Fruit fly (Drosophila melanogaster) Kc167 (cell line): ENCODE data around the gene cnc.

Source experiments
- Myc ChIP-seq: fragments of >200 bp; optimal IDR thresholded peaks from 2 replicates; lab custom pipeline; 2017; ENCODE audit warnings: missing external identifiers
- Sin3A ChIP-seq: fragments of >200 bp; optimal IDR thresholded peaks from 2 replicates; lab custom pipeline; 2018; ENCODE audit warnings: missing external identifiers
- h ChIP-seq: fragments of >200 bp; optimal IDR thresholded peaks from 3 replicates; lab custom pipeline; 2018; ENCODE audit warnings: missing external identifiers
- insv ChIP-seq: fragments of >200 bp; optimal IDR thresholded peaks from 3 replicates; lab custom pipeline; 2018; ENCODE audit warnings: missing external identifiers
- psq ChIP-seq: fragments of >200 bp; optimal IDR thresholded peaks from 2 replicates; lab custom pipeline; 2017; ENCODE audit warnings: missing external identifiers
- ttk ChIP-seq: sonication (Bioruptor generic); optimal IDR thresholded peaks from 2 replicates; lab custom pipeline; 2017; ENCODE audit warnings: missing external identifiers

Gene cnc

DNA sequence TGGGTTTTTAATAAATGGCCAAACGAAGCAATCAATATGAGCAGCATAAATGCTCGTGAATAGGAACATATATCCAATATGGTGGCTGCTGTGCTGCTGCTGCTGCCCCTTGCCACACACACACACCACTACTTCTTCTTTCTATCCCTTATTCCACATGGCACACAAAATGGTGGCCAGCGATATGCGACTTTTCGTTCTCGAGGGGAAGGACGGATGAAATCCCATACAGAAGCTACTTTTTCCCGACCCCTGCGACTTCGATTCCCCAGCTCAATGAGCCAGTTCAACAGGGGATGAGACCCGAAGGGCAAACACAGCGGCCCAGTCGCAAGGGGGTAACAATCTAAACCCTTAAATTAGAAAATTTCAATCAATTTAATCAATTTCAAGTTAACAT, 19.3 kb downstream of the cnc start:
- TF ChIP-seq Sin3A (no peak), ttk (no peak), Myc (lab: Kevin White, UChicago) (no peak), h (lab: Kevin White, UChicago) (no peak), psq (no peak), insv (lab: Kevin White, UChicago) (no peak)

DNA sequence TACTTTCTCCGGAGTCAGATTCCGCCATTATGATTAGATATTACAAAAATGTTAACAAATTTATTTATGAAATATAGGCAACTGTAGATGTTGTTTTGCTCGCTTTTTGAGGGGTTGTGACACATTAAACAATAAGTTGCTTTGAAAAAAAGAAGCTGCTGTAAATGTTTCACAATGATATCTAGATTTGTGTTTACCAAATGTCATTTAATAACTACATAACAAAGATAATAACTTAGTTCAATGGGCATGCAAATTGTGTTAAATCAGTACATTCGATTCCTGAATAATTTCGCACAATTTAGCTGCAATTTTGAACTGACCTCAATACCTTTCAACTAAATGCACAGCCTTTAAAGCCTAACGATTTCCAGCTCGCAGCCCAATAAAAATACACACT, 22.6 kb downstream of the cnc start, which contains the start of gene fzo:
TSS of gene fzo (minus strand) at position 101 of the 400 bp plus-strand sequence.
- TF ChIP-seq h (lab: Kevin White, UChicago) (no peak), psq (no peak), Sin3A (no peak), Myc (lab: Kevin White, UChicago) (no peak), insv (lab: Kevin White, UChicago) (no peak), ttk (no peak)

DNA sequence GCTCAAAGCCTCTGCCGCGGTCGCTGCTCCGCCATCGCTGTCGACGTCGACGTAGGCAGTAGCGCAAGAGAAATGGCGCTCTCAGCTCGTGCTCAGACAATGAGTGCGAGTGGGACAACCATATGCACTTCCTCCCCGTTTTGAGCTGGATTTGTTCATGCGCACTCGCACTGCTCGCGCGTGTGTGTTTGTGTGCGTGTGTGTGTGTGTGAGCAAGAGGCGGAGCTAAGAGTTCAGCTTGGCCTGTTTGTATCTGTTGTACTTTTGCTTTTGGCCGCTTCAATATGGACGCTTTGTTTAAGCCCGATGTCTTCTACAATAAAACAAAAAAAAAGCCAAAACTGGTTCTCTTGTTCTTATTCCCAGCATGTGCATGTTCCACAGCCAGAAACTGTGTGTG, 25.4 kb downstream of the cnc start:
- no peak for TF ChIP-seq Myc (lab: Kevin White, UChicago)
- TF ChIP-seq psq: no peak
- TF ChIP-seq h (lab: Kevin White, UChicago): no peak
- TF ChIP-seq insv (lab: Kevin White, UChicago): no peak
- TF ChIP-seq Sin3A: no peak
- TF ChIP-seq ttk: no peak

DNA sequence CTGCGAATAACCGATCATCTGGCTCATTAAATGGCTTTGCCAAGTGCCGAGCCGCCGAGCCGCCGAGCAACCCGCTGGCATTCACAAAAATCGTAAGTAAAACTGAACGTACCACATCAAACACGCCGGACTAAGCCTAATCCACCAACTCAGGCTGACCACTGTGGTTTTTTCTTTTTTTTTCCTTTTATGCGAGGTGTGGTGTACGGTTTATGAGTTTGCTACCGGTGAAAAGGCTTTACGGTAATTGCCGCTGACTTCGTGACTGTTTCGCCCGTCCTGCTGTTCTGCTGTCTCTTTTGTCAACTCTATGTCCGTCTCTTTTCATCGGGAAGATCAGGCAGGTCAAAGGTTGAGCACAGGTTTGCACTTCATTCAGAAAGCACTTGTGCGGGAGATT, 30.8 kb downstream of the cnc start:
- TF ChIP-seq Sin3A: no peak
- no peak for TF ChIP-seq Myc (lab: Kevin White, UChicago)
- no peak for TF ChIP-seq h (lab: Kevin White, UChicago)
- no peak for TF ChIP-seq psq
- no peak for TF ChIP-seq ttk
- TF ChIP-seq insv (lab: Kevin White, UChicago): no peak

DNA sequence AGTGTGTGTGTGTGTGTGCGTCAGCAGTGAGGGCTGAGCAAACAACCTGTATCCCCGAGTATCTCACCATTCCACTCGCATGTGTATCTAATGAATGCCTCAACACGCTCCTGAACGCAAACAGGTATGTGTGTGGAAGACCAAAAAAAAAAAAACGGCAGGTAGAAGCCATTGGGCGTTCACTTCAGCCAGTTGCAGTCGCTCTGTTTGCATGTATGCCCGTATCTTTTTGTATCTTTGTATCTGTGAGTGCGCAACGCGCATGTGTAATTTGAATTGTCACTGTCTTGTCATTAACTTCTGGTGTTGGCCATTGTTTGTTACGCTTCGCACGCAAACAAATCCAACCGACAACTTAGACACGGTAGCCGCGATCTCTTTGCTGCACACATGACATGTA, 33.1 kb downstream of the cnc start:
- TF ChIP-seq Myc (lab: Kevin White, UChicago) (no peak), insv (lab: Kevin White, UChicago) (no peak), h (lab: Kevin White, UChicago) (no peak)

DNA sequence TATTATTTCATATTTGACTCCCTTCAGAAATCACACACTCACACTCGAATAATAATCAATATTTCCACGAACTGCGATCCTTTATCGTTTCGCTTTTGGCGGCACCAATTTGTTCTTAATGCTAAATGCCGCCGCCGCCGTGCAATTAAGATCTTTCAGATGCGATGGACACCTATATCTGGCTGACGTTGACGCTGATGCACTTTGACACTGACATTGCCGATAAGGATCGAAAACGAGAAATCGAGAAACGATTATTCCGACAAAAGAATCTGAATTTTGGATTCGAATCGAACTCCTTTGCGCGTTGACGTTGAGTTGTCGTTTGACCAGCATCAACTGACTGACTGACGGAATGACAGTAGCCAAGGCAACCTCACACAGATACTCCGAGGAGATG, 33.5 kb downstream of the cnc start:
- TF ChIP-seq ttk (no peak), Sin3A (no peak), h (lab: Kevin White, UChicago) (no peak), insv (lab: Kevin White, UChicago) (no peak), Myc (lab: Kevin White, UChicago) (no peak), psq (no peak)

DNA sequence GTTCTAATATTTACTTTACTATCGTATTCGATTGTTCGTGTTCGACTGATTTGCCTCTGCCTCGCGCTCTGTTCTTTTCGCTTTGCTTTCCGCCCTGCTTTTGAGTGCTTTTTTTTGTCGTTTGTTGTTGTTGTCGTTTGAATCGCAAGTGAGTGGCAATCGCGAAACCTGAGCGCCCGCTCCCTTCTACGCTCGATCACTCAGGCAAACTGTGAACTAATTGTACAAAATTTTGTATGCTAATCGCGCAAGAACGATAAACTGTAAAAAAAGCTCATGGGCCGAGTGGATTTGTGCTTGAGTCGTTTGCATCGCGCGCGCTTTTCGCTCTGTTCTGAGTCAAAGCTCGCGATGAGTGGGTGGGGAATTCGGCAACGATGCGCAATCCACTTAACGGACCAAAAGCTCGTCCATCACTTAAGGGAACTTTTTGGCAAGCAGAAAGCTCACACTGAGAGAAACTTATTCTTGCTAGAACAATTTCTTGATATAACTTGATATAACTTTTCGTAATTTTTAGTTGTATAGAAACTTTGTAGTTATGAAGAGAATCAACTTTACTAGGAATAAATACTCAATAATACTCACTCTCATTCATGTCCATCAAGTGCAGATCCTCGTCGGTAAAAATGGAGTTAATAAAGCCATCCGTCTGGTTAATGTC, 35.3 kb downstream of the cnc start:
- TF ChIP-seq h (lab: Kevin White, UChicago) (no peak), Myc (lab: Kevin White, UChicago) (no peak), ttk (no peak), psq (no peak), insv (lab: Kevin White, UChicago) (no peak), Sin3A (no peak)

DNA sequence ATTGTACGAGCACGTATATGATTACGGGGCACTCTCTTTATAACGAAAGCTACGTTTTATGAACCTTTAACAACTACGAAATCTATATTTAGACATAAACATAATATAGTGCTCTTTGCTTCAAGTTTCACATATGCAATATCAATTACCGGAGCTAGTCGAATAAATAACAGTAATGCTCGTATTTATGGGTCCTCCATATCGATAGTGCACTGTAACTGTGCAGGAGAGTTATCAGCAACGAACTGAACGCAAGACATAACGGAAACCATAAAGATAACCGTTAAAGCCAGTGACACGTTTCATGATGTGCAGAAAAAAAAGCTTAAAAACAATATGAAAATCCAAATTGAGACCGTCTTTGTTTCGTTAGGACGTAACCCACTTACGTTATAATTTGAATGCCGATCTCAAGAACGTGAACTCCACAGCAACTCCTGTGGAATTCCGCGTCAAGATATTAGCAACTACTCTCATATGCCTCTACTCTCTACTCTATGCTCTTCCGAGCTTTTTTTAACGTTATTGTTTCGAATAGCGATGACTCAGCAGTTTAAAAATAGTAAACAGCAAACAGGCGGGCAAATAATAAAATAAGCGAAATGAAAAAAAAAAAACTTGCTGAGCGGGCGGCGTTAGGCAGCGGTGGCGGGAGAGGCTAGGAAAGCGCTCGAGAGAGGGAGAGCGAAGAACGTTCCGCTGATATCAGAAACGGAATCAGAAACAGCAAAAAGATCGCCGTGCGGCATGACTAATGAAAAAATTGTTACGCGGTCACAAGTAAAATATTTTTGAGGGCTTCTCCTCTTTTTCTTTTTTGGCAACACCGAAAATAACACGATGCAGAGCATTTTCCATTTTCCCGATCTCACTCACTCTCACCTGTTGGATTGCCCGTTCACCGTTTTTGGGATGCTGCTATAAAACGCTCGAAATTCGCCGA, 36.3 kb downstream of the cnc start:
- TF ChIP-seq psq (no peak), ttk (no peak), Myc (lab: Kevin White, UChicago) (no peak), insv (lab: Kevin White, UChicago) (no peak), h (lab: Kevin White, UChicago) (no peak), Sin3A (no peak)

DNA sequence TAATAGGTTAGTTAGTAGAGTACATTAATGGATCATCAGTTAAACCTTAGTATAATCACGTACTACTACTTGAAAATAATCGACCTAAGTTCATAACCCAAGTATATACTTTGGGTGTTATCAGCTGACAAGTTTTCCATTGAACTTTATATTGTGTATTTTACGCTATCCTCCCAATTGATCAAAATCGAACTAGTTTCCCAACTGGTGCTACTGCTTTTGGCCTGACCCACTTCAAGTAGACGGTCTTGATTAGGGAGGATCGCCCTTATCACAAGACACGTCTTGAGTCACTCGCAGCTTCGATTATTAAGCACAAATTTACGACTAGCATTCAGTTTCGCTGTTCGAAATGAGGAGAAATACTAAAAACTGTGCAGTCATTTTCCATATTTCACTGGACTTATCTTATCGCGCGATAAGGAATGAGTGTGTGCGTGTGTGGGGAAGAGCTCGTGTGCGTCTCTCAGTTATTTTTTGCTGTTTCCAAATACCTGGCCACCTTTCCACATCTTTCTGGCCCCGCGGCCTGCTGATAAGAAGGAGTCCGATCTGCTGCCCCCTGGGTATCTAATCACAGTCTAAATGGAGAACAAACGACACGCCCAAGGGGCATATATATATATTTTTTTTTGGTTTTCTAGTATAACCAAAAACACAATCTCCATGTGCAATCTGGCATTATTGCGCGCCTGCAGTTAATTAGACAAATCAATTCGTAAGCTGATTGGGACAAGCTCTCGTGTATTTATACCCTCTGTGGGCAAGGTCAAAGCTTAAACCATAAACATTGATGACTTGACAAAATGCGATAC, 37.2 kb downstream of the cnc start:
- TF ChIP-seq Sin3A (no peak), psq (no peak), ttk (no peak), h (lab: Kevin White, UChicago) (no peak), Myc (lab: Kevin White, UChicago) (no peak), insv (lab: Kevin White, UChicago) (no peak)

DNA sequence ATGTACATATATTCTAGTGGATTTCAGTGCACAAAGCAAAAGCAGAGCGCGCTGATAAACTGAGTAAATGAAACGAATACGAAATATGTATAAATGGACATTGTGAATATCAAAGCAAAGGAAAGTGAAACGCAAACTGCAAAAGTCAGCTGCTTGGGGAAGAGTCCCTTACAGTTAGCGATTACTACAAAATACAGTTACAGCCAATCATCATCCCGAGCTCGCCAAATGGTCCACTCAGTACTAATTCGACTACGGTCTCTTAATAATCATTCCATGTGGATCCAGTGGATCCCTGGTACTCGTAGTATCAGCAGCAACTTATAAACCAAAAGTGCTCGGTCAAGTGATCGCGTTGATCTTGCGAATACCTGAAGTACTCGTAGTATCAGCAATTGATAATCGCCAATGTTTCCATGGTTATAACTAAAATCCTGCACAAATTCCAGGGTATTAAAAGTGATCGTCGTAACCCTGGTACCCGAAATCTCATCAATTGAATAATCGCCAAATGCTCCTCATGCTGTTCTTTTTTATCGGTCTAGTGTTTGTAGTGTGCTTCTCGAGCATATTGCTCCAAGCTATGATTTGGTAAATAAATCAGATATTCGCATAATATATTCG, 44.7 kb downstream of the cnc start:
- TF ChIP-seq ttk (no peak), Sin3A (no peak), insv (lab: Kevin White, UChicago) (no peak), psq (no peak), h (lab: Kevin White, UChicago) (no peak), Myc (lab: Kevin White, UChicago) (no peak)

DNA sequence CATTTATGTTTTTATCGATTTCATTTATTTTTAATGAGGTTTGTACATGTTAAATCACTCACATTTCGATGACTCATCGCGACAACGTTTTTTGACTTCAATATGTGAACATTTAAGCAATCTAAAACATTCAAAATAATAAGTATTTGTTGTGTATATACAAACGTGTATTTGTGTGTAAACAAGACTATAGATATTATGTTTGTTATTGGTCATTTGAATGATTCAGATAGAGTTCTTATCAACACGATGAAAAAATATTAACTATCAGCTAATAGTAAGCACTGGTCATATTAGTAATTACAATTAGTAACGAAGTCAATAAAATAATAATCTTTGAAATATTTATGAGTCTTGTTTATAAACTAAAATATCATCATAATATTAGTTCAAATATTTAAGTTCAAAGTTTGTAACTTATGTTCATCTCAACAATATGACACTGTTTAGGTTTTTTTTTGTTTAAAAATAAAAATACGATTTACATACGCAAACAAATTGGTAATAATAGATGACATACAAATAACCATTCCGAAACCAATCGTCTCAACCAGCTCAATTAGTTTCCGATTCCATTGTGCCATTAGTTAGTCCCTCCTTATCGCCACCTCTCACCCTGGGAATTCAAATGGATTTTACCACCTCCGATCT, 45.4 kb downstream of the cnc start:
- TF ChIP-seq Myc (lab: Kevin White, UChicago): no peak
